Fruit fly (Drosophila melanogaster): ENCODE results near the gene Flo2.

Flo2 gene

DNA sequence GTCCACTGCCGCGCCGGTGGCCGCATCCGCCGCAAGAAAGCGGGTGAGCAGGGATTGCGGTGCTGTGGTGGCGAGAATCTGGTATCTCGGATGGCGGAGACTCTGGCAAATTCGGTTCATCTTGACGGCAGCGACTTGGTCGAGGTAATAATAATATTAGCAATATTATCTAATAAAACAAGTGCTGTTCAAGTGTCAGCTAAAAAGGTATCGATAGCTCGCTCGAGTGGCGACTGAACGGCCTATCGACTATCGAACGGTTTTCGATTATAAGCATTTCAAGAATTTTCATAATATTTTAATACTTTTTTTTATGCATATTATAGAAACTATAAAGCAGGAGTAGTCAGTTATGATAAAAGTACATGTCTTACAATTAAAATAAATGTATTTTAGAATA lies 1.2 kb upstream of the Flo2 start, which contains the start of gene Grx5 (continued):
- no peak for TF ChIP-seq CG5180 (GFP tag; optimal IDR thresholded peaks at IDR 0.05)
- no peak for TF ChIP-seq chm (GFP tag; IDR thresholded peaks at IDR 0.05)
- peak; percentile 60; the same call in 2 of the 3 replicates for TF ChIP-seq CG6791 (GFP tag; IDR thresholded peaks at IDR 0.05; ENCODE audit: partially characterized antibody)
- no peak for TF ChIP-seq CG11696 (GFP tag; IDR thresholded peaks at IDR 0.05)
- TF ChIP-seq gem (tag; optimal IDR thresholded peaks at IDR 0.05) = no peak
- TF ChIP-seq maf-S (GFP tag; optimal IDR thresholded peaks at IDR 0.05) = no peak
- TF ChIP-seq CG13287 (GFP tag; IDR thresholded peaks at IDR 0.05; ENCODE audit: partially characterized antibody) = peak; percentile 76
- TF ChIP-seq CG1603 (tag; optimal IDR thresholded peaks at IDR 0.05) = no peak
- no peak for TF ChIP-seq CG6654 (GFP tag; optimal IDR thresholded peaks at IDR 0.05)
- TF ChIP-seq CG13296 (GFP tag; optimal IDR thresholded peaks at IDR 0.05) = no peak
- no peak for TF ChIP-seq Abd-B (GFP tag; optimal IDR thresholded peaks at IDR 0.05)
- peak; percentile 62 for TF ChIP-seq BEAF-32 (GFP tag; optimal IDR thresholded peaks at IDR 0.05)
- TF ChIP-seq stwl (tag; optimal IDR thresholded peaks at IDR 0.05) = peak; percentile 2
- TF ChIP-seq zen2 (GFP tag; IDR thresholded peaks at IDR 0.05; ENCODE audit: partially characterized antibody) = peak; percentile 47; the same call in 1 of the 3 replicates
- TF ChIP-seq unc-4 (GFP tag; IDR thresholded peaks at IDR 0.05; ENCODE audit: partially characterized antibody) = peak; percentile 69
- TF ChIP-seq CG12769 (tag; optimal IDR thresholded peaks at IDR 0.05) = no peak
- TF ChIP-seq CG11723 (GFP tag; optimal IDR thresholded peaks at IDR 0.05) = no peak
- TF ChIP-seq Doc3 (GFP tag; IDR thresholded peaks at IDR 0.05; ENCODE audit: partially characterized antibody) = peak; percentile 66; the same call in 2 of the 3 replicates
- peak; percentile 60 for TF ChIP-seq CG16813 (GFP tag; IDR thresholded peaks at IDR 0.05; ENCODE audit: partially characterized antibody)
- no peak for TF ChIP-seq nom (GFP tag; optimal IDR thresholded peaks at IDR 0.05)
- peak; percentile 46; the same call in 1 of the 3 replicates for TF ChIP-seq CG14860 (GFP tag; IDR thresholded peaks at IDR 0.05; ENCODE audit: partially characterized antibody)
- TF ChIP-seq CG31388 (GFP tag; optimal IDR thresholded peaks at IDR 0.05) = no peak
- TF ChIP-seq nerfin-2 (GFP tag; IDR thresholded peaks at IDR 0.05; ENCODE audit: partially characterized antibody) = peak; percentile 55; the same call in 1 of the 2 replicates
- no peak for TF ChIP-seq CG3726 (GFP tag; IDR thresholded peaks at IDR 0.05)
- TF ChIP-seq knrl (GFP tag; IDR thresholded peaks at IDR 0.05; ENCODE audit: partially characterized antibody) = peak; percentile 47; the same call in 2 of the 3 replicates
- peak; percentile 61; the same call in 2 of the 3 replicates for TF ChIP-seq Opbp (GFP tag; IDR thresholded peaks at IDR 0.05; ENCODE audit: partially characterized antibody)
- TF ChIP-seq cas (GFP tag; IDR thresholded peaks at IDR 0.05) = no peak
- no peak for TF ChIP-seq Asciz (GFP tag; optimal IDR thresholded peaks at IDR 0.05)
- TF ChIP-seq Scr (GFP tag; IDR thresholded peaks at IDR 0.05; ENCODE audit: partially characterized antibody) = peak; percentile 69
- TF ChIP-seq tna (GFP tag; IDR thresholded peaks at IDR 0.05; ENCODE audit: partially characterized antibody) = peak; percentile 52
- peak; percentile 19 for TF ChIP-seq pzg (GFP tag; optimal IDR thresholded peaks at IDR 0.05)
- TF ChIP-seq da (GFP tag; optimal IDR thresholded peaks at IDR 0.05) = no peak
- no peak for TF ChIP-seq CG14710 (tag; optimal IDR thresholded peaks at IDR 0.05)
- TF ChIP-seq vnd (GFP tag; IDR thresholded peaks at IDR 0.05; ENCODE audit: partially characterized antibody) = peak; percentile 57; the same call in 1 of the 3 replicates
- peak; percentile 75 for TF ChIP-seq Dll (GFP tag; IDR thresholded peaks at IDR 0.05; ENCODE audit: partially characterized antibody)
- no peak for TF ChIP-seq tup (GFP tag; optimal IDR thresholded peaks at IDR 0.05)
- TF ChIP-seq Myb (GFP tag; optimal IDR thresholded peaks at IDR 0.05) = no peak
- peak; percentile 58 for TF ChIP-seq MBD-R2 (GFP tag; IDR thresholded peaks at IDR 0.05)
- no peak for TF ChIP-seq ap (GFP tag; IDR thresholded peaks at IDR 0.05)
- 0 out of 2 replicates have a peak, but pooled peaks have one; percentile 57 for TF ChIP-seq sna (GFP tag; IDR thresholded peaks at IDR 0.05; ENCODE audit: partially characterized antibody)
- peak; percentile 70 for TF ChIP-seq Dref (GFP tag; IDR thresholded peaks at IDR 0.05)
- TF ChIP-seq az2 (GFP tag; optimal IDR thresholded peaks at IDR 0.05) = no peak
- TF ChIP-seq Awh (GFP tag; IDR thresholded peaks at IDR 0.05) = no peak
- TF ChIP-seq bbx (GFP tag; IDR thresholded peaks at IDR 0.05; ENCODE audit: partially characterized antibody) = 0 out of 2 replicates have a peak, but pooled peaks have one; percentile 56
- TF ChIP-seq MESR4 (GFP tag; optimal IDR thresholded peaks at IDR 0.05) = peak; percentile 73
- TF ChIP-seq CG9437 (GFP tag; optimal IDR thresholded peaks at IDR 0.05) = no peak
- TF ChIP-seq ash1 (GFP tag; optimal IDR thresholded peaks at IDR 0.05) = no peak
